Fruit fly (Drosophila melanogaster): ENCODE data around the gene CG4572.
A peak's percentile ranks its signal among the peaks of the same experiment; 100 is the strongest.

The CG4572 gene

DNA sequence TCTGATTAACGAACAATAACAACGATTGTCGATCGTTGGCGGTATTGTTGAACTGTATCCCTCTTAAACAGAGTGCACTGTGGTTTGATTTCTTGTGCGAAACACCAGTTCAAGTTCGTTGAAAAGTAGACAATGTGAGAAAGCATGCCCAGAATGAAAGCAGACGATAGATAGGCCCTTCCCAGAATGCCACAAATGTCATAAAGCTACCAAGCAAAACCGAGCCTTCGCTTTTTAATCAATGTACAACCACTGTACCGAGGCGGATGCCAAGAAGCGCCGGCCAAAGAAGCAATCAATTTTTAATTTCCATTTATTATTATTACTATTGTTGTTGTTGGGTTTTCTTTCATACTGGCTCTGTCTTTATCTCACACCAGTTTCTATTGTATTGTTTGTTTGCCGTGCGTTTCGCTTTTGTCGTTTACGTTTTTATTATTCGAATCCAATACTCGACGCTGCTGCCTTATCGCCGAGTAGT lies 44.7 kb upstream of the CG4572 start (continued):
- no peak for TF ChIP-seq pan (optimal IDR thresholded peaks at IDR 0.05)
- peak in 1 of 2 experiments; percentile 91 for TF ChIP-seq pan (GFP tag; optimal IDR thresholded peaks at IDR 0.05 in 1 of 2, IDR thresholded peaks at IDR 0.05 in 1 of 2)
- TF ChIP-seq sqz (GFP tag; optimal IDR thresholded peaks at IDR 0.05) = no peak
- peak; percentile 51 for TF ChIP-seq CG11398 (GFP tag; optimal IDR thresholded peaks at IDR 0.05)
- peak; percentile 77 for TF ChIP-seq wdn (GFP tag; IDR thresholded peaks at IDR 0.05)
- TF ChIP-seq ATbp (GFP tag; optimal IDR thresholded peaks at IDR 0.05) = peak; percentile 82
- peak; percentile 57 for TF ChIP-seq NC2α (GFP tag; optimal IDR thresholded peaks at IDR 0.05)
- TF ChIP-seq Atf3 (GFP tag; optimal IDR thresholded peaks at IDR 0.05) = peak; percentile 78
- peak; percentile 68 for TF ChIP-seq eyg (GFP tag; optimal IDR thresholded peaks at IDR 0.05)
- TF ChIP-seq CG18011 (GFP tag; optimal IDR thresholded peaks at IDR 0.05) = peak; percentile 52
- TF ChIP-seq maf-S (GFP tag; optimal IDR thresholded peaks at IDR 0.05) = peak; percentile 76
- TF ChIP-seq CG9876 (GFP tag; optimal IDR thresholded peaks at IDR 0.05) = peak; percentile 75
- peak; percentile 74 for TF ChIP-seq caup (GFP tag; optimal IDR thresholded peaks at IDR 0.05; ENCODE audit: severe bottlenecking)
- 0 out of 3 replicates have a peak, but pooled peaks have one; percentile 49 for TF ChIP-seq CG3726 (GFP tag; IDR thresholded peaks at IDR 0.05)
- peak; percentile 78 for TF ChIP-seq CG8944 (GFP tag; optimal IDR thresholded peaks at IDR 0.05)
- TF ChIP-seq CG8765 (GFP tag; IDR thresholded peaks at IDR 0.05) = peak; percentile 57; the same call in 1 of the 2 replicates
- TF ChIP-seq cg (GFP tag; optimal IDR thresholded peaks at IDR 0.05) = no peak
- TF ChIP-seq Mad (GFP tag; optimal IDR thresholded peaks at IDR 0.05) = peak; percentile 80
- TF ChIP-seq hb (GFP tag; IDR thresholded peaks at IDR 0.05; ENCODE audit: partially characterized antibody) = no peak
- no peak for TF ChIP-seq Dp (GFP tag; optimal IDR thresholded peaks at IDR 0.05)
- TF ChIP-seq crc (GFP tag; optimal IDR thresholded peaks at IDR 0.05) = peak; percentile 64
- peak; percentile 87 for TF ChIP-seq CG12769 (tag; optimal IDR thresholded peaks at IDR 0.05)
- TF ChIP-seq CG6272 (GFP tag; IDR thresholded peaks at IDR 0.05) = peak; percentile 58; the same call in 1 of the 2 replicates
- TF ChIP-seq nerfin-2 (GFP tag; IDR thresholded peaks at IDR 0.05; ENCODE audit: partially characterized antibody) = no peak
- peak; percentile 24 for TF ChIP-seq psq (GFP tag; optimal IDR thresholded peaks at IDR 0.05)
- TF ChIP-seq scrt (GFP tag; optimal IDR thresholded peaks at IDR 0.05) = peak; percentile 54
- TF ChIP-seq H15 (GFP tag; IDR thresholded peaks at IDR 0.05) = peak; percentile 82
- TF ChIP-seq hbn (GFP tag; IDR thresholded peaks at IDR 0.05; ENCODE audit: partially characterized antibody) = no peak
- TF ChIP-seq CG6689 (GFP tag; IDR thresholded peaks at IDR 0.05) = peak; percentile 87
- TF ChIP-seq yki (optimal IDR thresholded peaks at IDR 0.05) = no peak
- peak; percentile 93 for TF ChIP-seq Rfx (GFP tag; IDR thresholded peaks at IDR 0.05)
- TF ChIP-seq Ssrp (tag; optimal IDR thresholded peaks at IDR 0.05) = peak; percentile 64
- peak; percentile 58 for TF ChIP-seq da (GFP tag; optimal IDR thresholded peaks at IDR 0.05)
- peak; percentile 64 for TF ChIP-seq dati (GFP tag; IDR thresholded peaks at IDR 0.05)
- no peak; the same call in 2 of the 3 replicates for TF ChIP-seq z (GFP tag; IDR thresholded peaks at IDR 0.05)
- peak; percentile 66 for TF ChIP-seq CG5245 (GFP tag; optimal IDR thresholded peaks at IDR 0.05)
- TF ChIP-seq TFAM (GFP tag; optimal IDR thresholded peaks at IDR 0.05) = no peak
- peak; percentile 80 for TF ChIP-seq sug (tag; optimal IDR thresholded peaks at IDR 0.05)
- TF ChIP-seq nerfin-1 (tag; optimal IDR thresholded peaks at IDR 0.05) = no peak
- peak; percentile 86 for TF ChIP-seq stc (GFP tag; IDR thresholded peaks at IDR 0.05)
- TF ChIP-seq sd (tag; optimal IDR thresholded peaks at IDR 0.05) = peak; percentile 63
- TF ChIP-seq br (optimal IDR thresholded peaks at IDR 0.05) = no peak
- TF ChIP-seq Poxn (GFP tag; IDR thresholded peaks at IDR 0.05) = peak; percentile 71
- peak; percentile 67 for TF ChIP-seq gcm (GFP tag; optimal IDR thresholded peaks at IDR 0.05)
- peak; percentile 67 for TF ChIP-seq CHES-1-like (GFP tag; optimal IDR thresholded peaks at IDR 0.05)
- TF ChIP-seq hkb (optimal IDR thresholded peaks at IDR 0.05) = no peak
- peak; percentile 87 for TF ChIP-seq hkb (GFP tag; IDR thresholded peaks at IDR 0.05)
- TF ChIP-seq pnt (GFP tag; optimal IDR thresholded peaks at IDR 0.05) = peak; percentile 69
- peak; percentile 60; the same call in 2 of the 3 replicates for TF ChIP-seq CG11560 (tag; IDR thresholded peaks at IDR 0.05)
- peak; percentile 80 for TF ChIP-seq Hmr (GFP tag; optimal IDR thresholded peaks at IDR 0.05)
- TF ChIP-seq trem (tag; optimal IDR thresholded peaks at IDR 0.05) = peak; percentile 35
- peak; percentile 76 for TF ChIP-seq Bteb2 (GFP tag; optimal IDR thresholded peaks at IDR 0.05)
